Worm (Caenorhabditis elegans): Measurements from ENCODE around the gene F52B10.3.

F52B10.3 gene

DNA sequence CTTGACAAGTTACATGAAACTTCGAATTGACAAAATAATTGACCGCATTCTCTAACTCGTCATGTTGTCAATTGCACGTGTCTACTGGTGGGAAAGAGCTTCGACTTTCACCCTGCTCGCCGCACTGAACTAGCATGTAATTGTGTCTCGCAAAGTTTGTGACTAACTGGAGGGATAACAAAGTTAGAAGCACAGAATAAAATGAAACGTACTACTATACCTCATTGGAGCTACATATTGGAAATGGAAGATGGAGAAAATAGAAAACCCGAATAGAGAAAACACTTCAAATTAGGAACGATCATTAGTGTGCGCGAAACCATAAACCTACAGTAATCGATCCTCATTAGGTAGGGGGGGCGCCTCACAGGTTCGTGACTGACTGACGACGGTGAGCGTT lies 29.4 kb upstream of the F52B10.3 start:
- no peak for TF ChIP-seq let-607 (tag; optimal IDR thresholded peaks at IDR 0.05)
- TF ChIP-seq ztf-22 (GFP tag; optimal IDR thresholded peaks at IDR 0.05) = no peak
- no peak for TF ChIP-seq mel-28 (tag; optimal IDR thresholded peaks at IDR 0.05; ENCODE audit: borderline replicate concordance)
- TF ChIP-seq K11D2.4 (GFP tag; IDR thresholded peaks at IDR 0.05) = no peak
- no peak for TF ChIP-seq fkh-3 (tag; optimal IDR thresholded peaks at IDR 0.05)
- TF ChIP-seq sptf-2 (GFP tag; optimal IDR thresholded peaks at IDR 0.05) = no peak
- TF ChIP-seq nhr-120 (GFP tag; IDR thresholded peaks at IDR 0.05) = no peak
- no peak for TF ChIP-seq lin-26 (GFP tag; IDR thresholded peaks at IDR 0.05)

- TF ChIP-seq hlh-12 (tag; optimal IDR thresholded peaks at IDR 0.05) (no peak), sptf-2 (GFP tag; optimal IDR thresholded peaks at IDR 0.05) (no peak), ets-4 (GFP tag; optimal IDR thresholded peaks at IDR 0.05) (no peak), sdz-38 (tag; optimal IDR thresholded peaks at IDR 0.05) (no peak), zfh-2 (GFP tag; conservative IDR thresholded peaks at IDR 0.05) (no peak), pha-4 (tag; optimal IDR thresholded peaks at IDR 0.05) (no peak), nfya-2 (GFP tag; IDR thresholded peaks at IDR 0.05) (no peak), tbx-9 (tag; optimal IDR thresholded peaks at IDR 0.05; ENCODE audit: borderline replicate concordance) (no peak), Y56A3A.18 (GFP tag; IDR thresholded peaks at IDR 0.05) (no peak), dpff-1 (tag; optimal IDR thresholded peaks at IDR 0.05) (no peak), tlf-1 (GFP tag; optimal IDR thresholded peaks at IDR 0.05) (no peak), rec-8 (tag; optimal IDR thresholded peaks at IDR 0.05) (no peak), chd-7 (tag; optimal IDR thresholded peaks at IDR 0.05) (no peak), lin-26 (GFP tag; IDR thresholded peaks at IDR 0.05) (no peak), dox-1 (GFP tag; IDR thresholded peaks at IDR 0.05) (no peak), efl-1 (GFP tag; optimal IDR thresholded peaks at IDR 0.05) (no peak), mes-4 (tag; optimal IDR thresholded peaks at IDR 0.05) (no peak), snpc-3.4 (tag; optimal IDR thresholded peaks at IDR 0.05) (no peak), tbp1 (GFP tag; optimal IDR thresholded peaks at IDR 0.05) (no peak), bed-2 (GFP tag; IDR thresholded peaks at IDR 0.05) (no peak)
These were observed 27.8 kb upstream of the F52B10.3 start for ce11 chrX:2925950-2926349.

DNA sequence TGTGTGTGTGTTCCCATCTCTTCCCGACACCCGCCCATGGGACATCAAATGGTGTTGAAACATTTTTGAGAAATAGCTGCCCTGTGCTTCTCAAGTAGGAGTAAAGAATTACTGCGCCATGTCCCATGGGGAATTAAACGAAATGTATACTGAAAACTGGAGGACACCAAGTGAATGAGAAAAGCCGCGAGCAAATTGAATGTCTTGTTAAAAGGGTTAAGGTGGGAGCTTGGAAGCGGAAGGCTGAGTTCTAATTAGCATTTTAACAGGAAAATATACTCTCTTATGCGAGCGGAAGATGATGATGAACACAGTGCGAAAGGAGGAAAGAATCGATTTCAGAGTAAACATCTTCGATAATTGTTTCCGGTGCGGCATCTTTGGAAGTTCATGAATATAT lies 26.3 kb upstream of the F52B10.3 start:
- TF ChIP-seq madf-8 (GFP tag; conservative IDR thresholded peaks at IDR 0.05) (no peak), ztf-6 (GFP tag; IDR thresholded peaks at IDR 0.05) (no peak), zfh-2 (GFP tag; conservative IDR thresholded peaks at IDR 0.05) (0 out of 2 replicates have a peak, but pooled peaks have one; percentile 27)

DNA sequence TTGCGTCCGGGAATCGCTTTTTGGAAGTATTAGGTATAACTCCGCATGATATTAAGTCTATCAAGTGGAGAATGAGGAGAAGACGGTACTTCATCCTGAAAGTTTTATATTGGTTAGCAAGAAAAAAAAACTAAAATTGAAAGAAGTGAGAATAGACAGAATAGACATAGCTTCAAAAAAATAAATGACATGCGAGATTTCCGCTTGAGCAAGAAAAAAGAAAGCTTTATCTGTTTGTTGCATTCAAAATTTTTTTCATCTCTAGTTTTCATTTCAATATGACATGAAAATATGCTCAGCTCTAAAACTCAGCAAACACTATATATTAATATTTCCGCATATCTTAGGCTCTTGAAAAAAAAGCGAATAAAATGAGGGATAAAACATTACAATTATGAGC lies 25.7 kb upstream of the F52B10.3 start, which contains the start of gene hst-3.2:
Gene hst-3.2 (minus strand): TSS at position 101 of the 400 bp plus-strand sequence.
- TF ChIP-seq ceh-58 (GFP tag; IDR thresholded peaks at IDR 0.05) = no peak
- TF ChIP-seq Y53G8AR.9 (GFP tag; conservative IDR thresholded peaks at IDR 0.05) = no peak
- no peak for TF ChIP-seq C17E4.6 (GFP tag; IDR thresholded peaks at IDR 0.05)
- no peak for TF ChIP-seq egrh-3 (GFP tag; IDR thresholded peaks at IDR 0.05)
- no peak for TF ChIP-seq sdz-38 (tag; optimal IDR thresholded peaks at IDR 0.05)
- no peak for TF ChIP-seq aptf-3 (GFP tag; IDR thresholded peaks at IDR 0.05)
- no peak for TF ChIP-seq snpc-4 (GFP tag; optimal IDR thresholded peaks at IDR 0.05)
- TF ChIP-seq snpc-4 (tag; optimal IDR thresholded peaks at IDR 0.05) = no peak
- TF ChIP-seq ceh-100 (GFP tag; IDR thresholded peaks at IDR 0.05) = no peak
- TF ChIP-seq bed-2 (GFP tag; IDR thresholded peaks at IDR 0.05) = no peak
- TF ChIP-seq dpff-1 (tag; optimal IDR thresholded peaks at IDR 0.05) = no peak
- TF ChIP-seq D2030.7 (GFP tag; IDR thresholded peaks at IDR 0.05) = no peak

Data from whole organism, young adult.